ENCODE assay signal across 1 fruit fly cellular context in the genomic region with DNA sequence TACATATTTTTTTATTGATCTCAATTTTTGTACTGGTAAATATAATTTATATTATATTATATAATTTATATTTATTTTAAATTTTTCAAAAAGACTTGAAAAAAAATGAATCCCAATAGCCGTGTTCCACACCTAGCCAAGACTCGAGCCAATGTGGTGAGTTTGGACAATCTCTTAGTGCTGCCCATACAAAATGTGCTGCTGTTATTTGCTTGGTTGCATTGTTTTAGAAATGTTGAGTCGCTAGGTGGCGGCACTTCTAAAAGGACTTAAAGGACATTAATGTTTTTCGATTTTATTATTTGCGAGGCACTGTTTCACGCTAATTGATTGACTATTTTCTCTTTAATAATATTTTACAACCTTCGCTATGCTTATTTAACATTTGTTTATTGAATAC.
TF ChIP-seq lines count a peak whose summit lies in the region.

No protein-coding gene starts in this region.

TF ChIP-seq in whole organism, embryonic, 481 proteins besides CTCF, POLR2A, EP300 and RAD21 (continued from another document):
- TF ChIP-seq Med (GFP tag; lab: Kevin White, UChicago): peak; percentile 82
- TF ChIP-seq CG17829 (tag; optimal IDR thresholded peaks at IDR 0.05; lab: Kevin White, UChicago): peak; percentile 27
- TF ChIP-seq CG8290 (GFP tag; optimal IDR thresholded peaks at IDR 0.05; lab: Kevin White, UChicago): no peak
- TF ChIP-seq CG8290 (tag; optimal IDR thresholded peaks at IDR 0.05; lab: Kevin White, UChicago): peak in 1 of 2 experiments; percentile 24
- peak; percentile 3 for TF ChIP-seq BEAF-32 (GFP tag; optimal IDR thresholded peaks at IDR 0.05; lab: Kevin White, UChicago)
- TF ChIP-seq CG10565 (GFP tag; optimal IDR thresholded peaks at IDR 0.05; lab: Kevin White, UChicago): no peak
- no peak for TF ChIP-seq CG30431 (GFP tag; optimal IDR thresholded peaks at IDR 0.05; lab: Kevin White, UChicago)
- TF ChIP-seq CG43689 (GFP tag; IDR thresholded peaks at IDR 0.05; lab: Robert Waterston, UW): no peak
- no peak for TF ChIP-seq CG17912 (GFP tag; optimal IDR thresholded peaks at IDR 0.05; lab: Kevin White, UChicago)
- TF ChIP-seq Ets97D (GFP tag; optimal IDR thresholded peaks at IDR 0.05; lab: Kevin White, UChicago): peak; percentile 45
- no peak for TF ChIP-seq CG16815 (GFP tag; optimal IDR thresholded peaks at IDR 0.05; lab: Kevin White, UChicago)
- peak; percentile 48 for TF ChIP-seq CG2712 (tag; optimal IDR thresholded peaks at IDR 0.05; lab: Kevin White, UChicago)
